Worm (Caenorhabditis elegans) whole organism, midembryonic: Measurements from ENCODE around the gene tsr-1.

Experiments used
- T22C8.4 ChIP-seq: fragments of 200-800 bp; sonication (Bioruptor generic); IDR thresholded peaks from 2 replicates; pipeline ENCODE4 v1.3.6; 2022; ENCODE audit warnings: missing genetic modification characterization, missing compliant biosample characterization
- cog-1 ChIP-seq: sonication (generic microtip); optimal IDR thresholded peaks from 2 replicates; lab custom pipeline; 2016; ENCODE audit warnings: missing genetic modification characterization, missing compliant biosample characterization
- klf-2 ChIP-seq: fragments of 200-800 bp; sonication (Bioruptor generic); conservative IDR thresholded peaks from 2 replicates; pipeline ENCODE4 v1.3.6; 2022; ENCODE audit warnings: missing genetic modification reagents, missing genetic modification characterization, missing compliant biosample characterization
- ref-1 ChIP-seq: fragments of 200-800 bp; sonication (Bioruptor generic); conservative IDR thresholded peaks from 2 replicates; pipeline ENCODE4 v1.3.6; 2022; ENCODE audit warnings: missing genetic modification reagents, missing genetic modification characterization, missing compliant biosample characterization
- tab-1 ChIP-seq: fragments of 200-800 bp; sonication (Bioruptor generic); IDR thresholded peaks from 2 replicates; pipeline ENCODE4 v1.3.6; 2022; ENCODE audit warnings: missing genetic modification characterization, missing compliant biosample characterization
- ztf-29 ChIP-seq: fragments of 200-800 bp; sonication (Bioruptor generic); IDR thresholded peaks from 2 replicates; pipeline ENCODE4 v1.3.6; 2022; ENCODE audit warnings: missing genetic modification reagents, missing genetic modification characterization, missing compliant biosample characterization

DNA sequence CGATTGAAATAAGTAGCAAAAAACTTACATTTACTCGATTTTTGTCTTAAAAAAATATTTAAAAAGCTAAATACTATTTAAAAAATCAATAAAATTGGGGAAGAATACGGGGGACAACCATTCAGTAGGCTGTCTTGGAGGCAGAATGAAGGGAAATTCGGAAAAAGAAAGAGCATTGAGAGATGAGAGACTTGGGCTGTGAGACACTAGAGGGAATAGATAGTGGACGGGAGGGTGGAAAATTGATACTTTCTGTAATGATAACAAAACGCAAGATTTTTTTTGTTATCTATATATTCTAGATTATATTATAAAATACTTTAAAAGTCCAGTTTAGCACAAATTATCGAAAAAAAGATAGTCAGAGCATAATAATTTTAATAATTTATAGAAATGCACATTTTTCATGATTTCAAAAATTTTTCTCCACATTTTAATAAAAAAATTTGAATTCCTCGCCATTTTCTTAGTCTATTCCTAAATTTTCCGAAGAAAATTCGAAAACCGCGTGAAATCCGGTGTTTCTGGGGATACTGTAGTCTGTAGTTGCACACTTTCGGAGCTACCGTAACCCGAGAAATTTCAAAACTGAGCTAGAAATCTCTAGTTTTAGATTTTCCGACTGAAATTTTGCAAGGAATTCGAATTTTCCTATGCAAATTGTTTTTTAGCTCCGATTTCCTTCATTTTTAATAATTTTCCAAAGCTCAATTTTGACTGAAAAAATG, 30.7 kb upstream of the tsr-1 start:
- TF ChIP-seq tab-1 (GFP tag; lab: Robert Waterston, UW): no peak
- no peak for TF ChIP-seq ztf-29 (GFP tag; lab: Robert Waterston, UW)
- no peak for TF ChIP-seq ref-1
- TF ChIP-seq cog-1 (tag; lab: Kevin White, UChicago): no peak
- no peak for TF ChIP-seq T22C8.4
- TF ChIP-seq klf-2 (GFP tag; lab: Robert Waterston, UW): no peak
